Fruit fly (Drosophila melanogaster) whole organism, embryonic: ENCODE measurements around the gene bero.
A peak's percentile ranks its signal among the peaks of the same experiment; 100 is the strongest.

ENCODE experiments used
- ATbp ChIP-seq: fragments of 200-800 bp; sonication (Bioruptor generic); optimal IDR thresholded peaks from 2 replicates; lab custom pipeline; 2017; ENCODE audit warnings: missing biosample characterization, mild to moderate bottlenecking, missing genetic modification characterization, missing genetic modification reagents
- Atf-2 ChIP-seq: fragments of 200-800 bp; sonication (Bioruptor generic); optimal IDR thresholded peaks from 2 replicates; lab custom pipeline; 2016; ENCODE audit warnings: missing biosample characterization, missing genetic modification characterization
- Bdp1 ChIP-seq: fragments of 200-800 bp; sonication (Bioruptor generic); optimal IDR thresholded peaks from 3 replicates; lab custom pipeline; 2016; ENCODE audit warnings: missing biosample characterization, missing genetic modification characterization
- CG1024 ChIP-seq: fragments of 200-800 bp; sonication (Bioruptor generic); IDR thresholded peaks from 2 replicates; pipeline ENCODE4 v1.3.6; 2022; ENCODE audit warnings: missing biosample characterization, missing genetic modification characterization
- CG10959 ChIP-seq: fragments of 200-800 bp; sonication (Bioruptor generic); IDR thresholded peaks from 2 replicates; pipeline ENCODE4 v1.3.6; 2022; ENCODE audit warnings: missing biosample characterization, missing genetic modification characterization
- CG12219 ChIP-seq: fragments of 200-800 bp; sonication (Bioruptor generic); optimal IDR thresholded peaks from 3 replicates; lab custom pipeline; 2018; ENCODE audit warnings: missing biosample characterization, mild to moderate bottlenecking, missing genetic modification characterization
- CG12942 ChIP-seq: fragments of 200-800 bp; sonication (Bioruptor generic); optimal IDR thresholded peaks from 3 replicates; lab custom pipeline; 2016; ENCODE audit warnings: missing biosample characterization, missing genetic modification characterization
- CG14965 ChIP-seq: fragments of 200-800 bp; sonication (Bioruptor generic); optimal IDR thresholded peaks from 2 replicates; lab custom pipeline; 2016; ENCODE audit warnings: missing biosample characterization, missing genetic modification characterization, borderline replicate concordance
- CG15011 ChIP-seq: fragments of 200-800 bp; sonication (Bioruptor generic); optimal IDR thresholded peaks from 3 replicates; lab custom pipeline; 2018; ENCODE audit warnings: missing biosample characterization, mild to moderate bottlenecking, missing genetic modification characterization
- CG2202 ChIP-seq: fragments of 200-800 bp; sonication (Bioruptor generic); optimal IDR thresholded peaks from 2 replicates; lab custom pipeline; 2018; ENCODE audit warnings: missing biosample characterization, mild to moderate bottlenecking, missing genetic modification characterization
- CG2712 ChIP-seq: fragments of 200-800 bp; optimal IDR thresholded peaks from 3 replicates; lab custom pipeline; 2019; ENCODE audit warnings: missing biosample characterization, mild to moderate bottlenecking, missing genetic modification characterization, moderate library complexity
- CG32532 ChIP-seq: fragments of 200-800 bp; sonication (Bioruptor generic); IDR thresholded peaks from 2 replicates; pipeline ENCODE4 v1.3.6; 2022; ENCODE audit warnings: missing biosample characterization, missing genetic modification characterization
- CG33557 ChIP-seq: fragments of 200-800 bp; sonication (Bioruptor generic); optimal IDR thresholded peaks from 2 replicates; lab custom pipeline; 2019; ENCODE audit warnings: missing biosample characterization, mild to moderate bottlenecking, missing genetic modification characterization, moderate library complexity
- CG4730 ChIP-seq: fragments of 200-800 bp; sonication (Bioruptor generic); IDR thresholded peaks from 2 replicates; pipeline ENCODE4 v1.3.6; 2022; ENCODE audit warnings: missing biosample characterization, missing genetic modification characterization
- CG5180 ChIP-seq: fragments of 200-800 bp; sonication (Bioruptor generic); optimal IDR thresholded peaks from 3 replicates; lab custom pipeline; 2017; ENCODE audit warnings: missing biosample characterization, missing genetic modification characterization, mild to moderate bottlenecking, moderate library complexity, missing genetic modification reagents
- CG7372 ChIP-seq: fragments of 200-800 bp; sonication (Bioruptor generic); IDR thresholded peaks from 2 replicates; pipeline ENCODE4 v1.3.6; 2022; ENCODE audit warnings: missing biosample characterization, missing genetic modification characterization
- CG8944 ChIP-seq: fragments of 200-800 bp; sonication (Bioruptor generic); optimal IDR thresholded peaks from 3 replicates; lab custom pipeline; 2016; ENCODE audit warnings: missing biosample characterization, missing genetic modification characterization
- CG9609 ChIP-seq: fragments of 200-800 bp; sonication (Bioruptor generic); optimal IDR thresholded peaks from 3 replicates; lab custom pipeline; 2016; ENCODE audit warnings: missing biosample characterization, missing genetic modification characterization
- CrebB ChIP-seq: fragments of 200-800 bp; sonication (Bioruptor generic); optimal IDR thresholded peaks from 3 replicates; lab custom pipeline; 2018; ENCODE audit warnings: missing biosample characterization, mild to moderate bottlenecking, missing genetic modification characterization
- Dad ChIP-seq: fragments of 200-800 bp; sonication (Bioruptor generic); optimal IDR thresholded peaks from 3 replicates; lab custom pipeline; 2016; ENCODE audit warnings: missing biosample characterization, missing genetic modification characterization
- E2f2 ChIP-seq: fragments of 200-800 bp; sonication (Bioruptor generic); IDR thresholded peaks from 2 replicates; pipeline ENCODE4 v1.3.6; 2022; ENCODE audit warnings: missing biosample characterization, missing genetic modification characterization
- ERR ChIP-seq: fragments of 200-800 bp; sonication (Bioruptor generic); optimal IDR thresholded peaks from 2 replicates; lab custom pipeline; 2016; ENCODE audit warnings: missing biosample characterization, missing genetic modification characterization
- HLH54F ChIP-seq: fragments of 200-800 bp; sonication (Bioruptor generic); optimal IDR thresholded peaks from 3 replicates; lab custom pipeline; 2016; ENCODE audit warnings: missing biosample characterization, missing genetic modification characterization
- Hr51 ChIP-seq, 2 experiments: fragments of 200-800 bp; sonication (Bioruptor generic); optimal IDR thresholded peaks; 2 replicates in 1 of 2; 3 replicates in 1 of 2; lab custom pipeline; 2016 to 2018; ENCODE audit warnings: missing biosample characterization in 2 of 2, missing genetic modification characterization in 2 of 2, mild to moderate bottlenecking in 1 of 2, moderate library complexity in 1 of 2
- MTF-1 ChIP-seq: fragments of 200-800 bp; sonication (Bioruptor generic); optimal IDR thresholded peaks from 2 replicates; lab custom pipeline; 2018; ENCODE audit warnings: missing biosample characterization, mild to moderate bottlenecking, missing genetic modification characterization, borderline replicate concordance
- Mes4 ChIP-seq: fragments of 200-800 bp; sonication (Bioruptor generic); optimal IDR thresholded peaks from 2 replicates; lab custom pipeline; 2016; ENCODE audit warnings: missing biosample characterization, missing genetic modification characterization
- Myb ChIP-seq: fragments of 200-800 bp; sonication (Bioruptor generic); optimal IDR thresholded peaks from 2 replicates; lab custom pipeline; 2016; ENCODE audit warnings: missing biosample characterization, missing genetic modification characterization
- PHDP ChIP-seq: fragments of 200-800 bp; sonication (Bioruptor generic); optimal IDR thresholded peaks from 3 replicates; lab custom pipeline; 2018; ENCODE audit warnings: missing biosample characterization, mild to moderate bottlenecking, missing genetic modification characterization, moderate library complexity
- Ravus ChIP-seq: fragments of 200-800 bp; sonication (Bioruptor generic); IDR thresholded peaks from 2 replicates; pipeline ENCODE4 v1.3.6; 2022; ENCODE audit warnings: missing biosample characterization, missing genetic modification characterization
- Rfx ChIP-seq: fragments of 200-800 bp; sonication (Bioruptor generic); IDR thresholded peaks from 2 replicates; pipeline ENCODE4 v1.3.6; 2022; ENCODE audit warnings: missing biosample characterization, missing genetic modification characterization
- Rx ChIP-seq: fragments of 200-800 bp; sonication (Bioruptor generic); IDR thresholded peaks from 2 replicates; pipeline ENCODE4 v1.3.6; 2022; ENCODE audit warnings: missing biosample characterization, missing genetic modification characterization
- Usf ChIP-seq: fragments of 200-800 bp; sonication (Bioruptor generic); optimal IDR thresholded peaks from 2 replicates; lab custom pipeline; 2017; ENCODE audit warnings: missing genotype, missing biosample characterization, missing genetic modification characterization
- ab ChIP-seq: fragments of 200-800 bp; sonication (Bioruptor generic); optimal IDR thresholded peaks from 2 replicates; lab custom pipeline; 2016; ENCODE audit warnings: missing biosample characterization, missing genetic modification characterization
- al ChIP-seq: fragments of 200-800 bp; sonication (Bioruptor generic); IDR thresholded peaks from 2 replicates; pipeline ENCODE4 v1.3.6; 2022; ENCODE audit warnings: missing biosample characterization, missing genetic modification characterization
- ase ChIP-seq: fragments of 200-800 bp; sonication (Bioruptor generic); IDR thresholded peaks from 3 replicates; pipeline ENCODE4 v1.3.6; 2022; ENCODE audit warnings: missing biosample characterization, missing genetic modification characterization
- br ChIP-seq: fragments of >200 bp; optimal IDR thresholded peaks from 2 replicates; lab custom pipeline; 2017
- caup ChIP-seq: fragments of 200-800 bp; sonication (Bioruptor generic); optimal IDR thresholded peaks from 3 replicates; lab custom pipeline; 2017; ENCODE audit warnings: missing biosample characterization, mild to moderate bottlenecking, missing genetic modification characterization, moderate library complexity; ENCODE audit not compliant: severe bottlenecking
- dmrt11E ChIP-seq: fragments of 200-800 bp; sonication (Bioruptor generic); optimal IDR thresholded peaks from 3 replicates; lab custom pipeline; 2018; ENCODE audit warnings: missing biosample characterization, mild to moderate bottlenecking, missing genetic modification characterization, moderate library complexity
- ewg ChIP-seq: fragments of 200-800 bp; sonication (Bioruptor generic); optimal IDR thresholded peaks from 3 replicates; lab custom pipeline; 2017; ENCODE audit warnings: mild to moderate bottlenecking, missing biosample characterization, missing genetic modification reagents, missing genetic modification characterization
- fd3F ChIP-seq: fragments of 200-800 bp; sonication (Bioruptor generic); optimal IDR thresholded peaks from 2 replicates; lab custom pipeline; 2018; ENCODE audit warnings: missing biosample characterization, mild to moderate bottlenecking, missing genetic modification characterization, moderate library complexity
- inv ChIP-seq: fragments of 200-800 bp; sonication (Bioruptor generic); IDR thresholded peaks from 2 replicates; pipeline ENCODE4 v1.3.6; 2022; ENCODE audit warnings: missing biosample characterization, missing genetic modification characterization; ENCODE audit not compliant: partially characterized antibody
- mld ChIP-seq: fragments of 200-800 bp; sonication (Bioruptor generic); IDR thresholded peaks from 3 replicates; pipeline ENCODE4 v1.3.6; 2022; ENCODE audit warnings: missing biosample characterization, missing genetic modification characterization; ENCODE audit not compliant: partially characterized antibody
- pnt ChIP-seq: fragments of 200-800 bp; sonication (Bioruptor generic); optimal IDR thresholded peaks from 3 replicates; lab custom pipeline; 2016; ENCODE audit warnings: missing biosample characterization, missing genetic modification characterization
- scrt ChIP-seq: fragments of 200-800 bp; sonication (Bioruptor generic); optimal IDR thresholded peaks from 2 replicates; lab custom pipeline; 2018; ENCODE audit warnings: missing biosample characterization, mild to moderate bottlenecking, missing genetic modification characterization, moderate library complexity
- sr ChIP-seq: fragments of 200-800 bp; sonication (Bioruptor generic); IDR thresholded peaks from 3 replicates; pipeline ENCODE4 v1.3.6; 2022; ENCODE audit warnings: missing biosample characterization, missing genetic modification characterization
- ttk ChIP-seq: fragments of 200-800 bp; sonication (Bioruptor generic); IDR thresholded peaks from 2 replicates; pipeline ENCODE4 v2.1.2; 2022; ENCODE audit warnings: missing biosample characterization, missing genetic modification characterization
- unc-4 ChIP-seq: fragments of 200-800 bp; sonication (Bioruptor generic); IDR thresholded peaks from 2 replicates; pipeline ENCODE4 v1.3.6; 2022; ENCODE audit warnings: missing biosample characterization, missing genetic modification characterization; ENCODE audit not compliant: partially characterized antibody
- unpg ChIP-seq: fragments of 200-800 bp; sonication (Bioruptor generic); optimal IDR thresholded peaks from 3 replicates; lab custom pipeline; 2018; ENCODE audit warnings: missing biosample characterization, mild to moderate bottlenecking, missing genetic modification characterization, moderate library complexity
- usp ChIP-seq: fragments of >200 bp; optimal IDR thresholded peaks from 2 replicates; lab custom pipeline; 2017; ENCODE audit warnings: missing biosample characterization, missing genetic modification characterization
- vvl ChIP-seq: fragments of 200-800 bp; sonication (Bioruptor generic); IDR thresholded peaks from 2 replicates; pipeline ENCODE4 v1.3.6; 2022; ENCODE audit warnings: missing biosample characterization, missing genetic modification characterization

bero gene

DNA sequence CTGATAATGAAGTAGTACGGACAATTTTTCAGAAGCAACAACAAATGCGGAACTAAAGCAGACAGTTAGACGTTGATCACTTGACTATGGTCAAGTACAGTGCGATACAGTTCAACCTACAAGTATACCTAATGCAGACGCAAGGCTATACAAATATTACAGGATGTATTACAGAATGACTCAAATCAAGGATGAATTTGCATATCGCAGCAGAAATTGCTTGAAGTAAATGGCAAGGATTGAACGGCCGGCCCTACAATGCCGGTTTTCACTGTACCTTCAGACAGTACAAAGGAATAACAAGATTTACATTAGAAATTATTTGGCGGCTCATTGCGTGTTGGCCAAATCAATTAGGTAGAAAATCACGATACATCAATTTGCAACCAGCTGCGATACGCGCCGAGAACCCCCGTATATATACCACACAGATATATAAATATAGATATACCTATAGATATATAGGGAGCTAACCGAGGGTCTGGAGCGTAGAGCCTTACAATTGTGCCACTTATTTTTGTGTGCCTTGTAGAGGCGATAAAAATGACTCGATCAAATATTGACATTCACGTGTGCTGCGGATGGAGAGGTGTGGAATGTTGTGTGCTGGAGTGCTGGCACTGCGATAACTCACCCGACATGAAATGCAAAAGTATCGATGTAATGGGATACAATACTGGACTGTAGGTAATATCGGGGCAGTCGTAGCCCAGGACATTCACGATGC is 23.0 kb downstream of the bero start (continued):
- TF ChIP-seq br (no peak), ase (GFP tag; lab: Robert Waterston, UW) (0 out of 3 replicates have a peak, but pooled peaks have one; percentile 34), CG14965 (GFP tag; lab: Kevin White, UChicago) (no peak), Usf (GFP tag; lab: Kevin White, UChicago) (no peak), Dad (GFP tag; lab: Kevin White, UChicago) (peak; percentile 17), ttk (no peak), Rfx (GFP tag; lab: Robert Waterston, UW) (peak; percentile 85), CG5180 (GFP tag; lab: Kevin White, UChicago) (peak; percentile 19), ab (GFP tag; lab: Kevin White, UChicago) (no peak), fd3F (GFP tag; lab: Kevin White, UChicago) (peak; percentile 26), caup (peak; percentile 46), E2f2 (0 out of 2 replicates have a peak, but pooled peaks have one; percentile 29), mld (GFP tag; lab: Robert Waterston, UW) (no peak), inv (no peak), CG12942 (GFP tag; lab: Kevin White, UChicago) (peak; percentile 16), CG32532 (GFP tag; lab: Robert Waterston, UW) (peak; percentile 89), Atf-2 (peak; percentile 14), unc-4 (GFP tag; lab: Robert Waterston, UW) (no peak), ATbp (peak; percentile 45), PHDP (tag; lab: Kevin White, UChicago) (peak; percentile 39), Hr51 (GFP tag; optimal IDR thresholded peaks at IDR 0.05; lab: Kevin White, UChicago) (peak in 1 of 2 experiments; percentile 36), CG2712 (tag; lab: Kevin White, UChicago) (peak; percentile 33), Mes4 (GFP tag; lab: Kevin White, UChicago) (no peak), pnt (GFP tag; lab: Kevin White, UChicago) (peak; percentile 15), CG33557 (no peak), MTF-1 (GFP tag; lab: Kevin White, UChicago) (no peak), dmrt11E (tag; lab: Kevin White, UChicago) (no peak), CG4730 (GFP tag; lab: Robert Waterston, UW) (0 out of 2 replicates have a peak, but pooled peaks have one; percentile 12), Myb (GFP tag; lab: Kevin White, UChicago) (peak; percentile 44), ERR (GFP tag; lab: Kevin White, UChicago) (peak; percentile 50), CG1024 (no peak), sr (GFP tag; lab: Robert Waterston, UW) (no peak), al (GFP tag; lab: Robert Waterston, UW) (peak; percentile 52), HLH54F (GFP tag; lab: Kevin White, UChicago) (peak; percentile 59), Bdp1 (GFP tag; lab: Kevin White, UChicago) (no peak), CG2202 (no peak), ewg (GFP tag; lab: Kevin White, UChicago) (no peak), usp (GFP tag; lab: Kevin White, UChicago) (no peak), Ravus (GFP tag; lab: Robert Waterston, UW) (peak; percentile 35), CG15011 (GFP tag; lab: Kevin White, UChicago) (peak; percentile 55), vvl (GFP tag; lab: Robert Waterston, UW) (peak; percentile 66), CG7372 (no peak), CG8944 (GFP tag; lab: Kevin White, UChicago) (peak; percentile 40), CG9609 (peak; percentile 23), CG12219 (GFP tag; lab: Kevin White, UChicago) (no peak), CG10959 (GFP tag; lab: Robert Waterston, UW) (no peak), unpg (GFP tag; lab: Kevin White, UChicago) (no peak), CrebB (no peak), scrt (GFP tag; lab: Kevin White, UChicago) (peak; percentile 21), Rx (GFP tag; lab: Robert Waterston, UW) (no peak)
